Fruit fly (Drosophila melanogaster): ENCODE results near the gene Sec61gamma.

The Sec61gamma gene

DNA sequence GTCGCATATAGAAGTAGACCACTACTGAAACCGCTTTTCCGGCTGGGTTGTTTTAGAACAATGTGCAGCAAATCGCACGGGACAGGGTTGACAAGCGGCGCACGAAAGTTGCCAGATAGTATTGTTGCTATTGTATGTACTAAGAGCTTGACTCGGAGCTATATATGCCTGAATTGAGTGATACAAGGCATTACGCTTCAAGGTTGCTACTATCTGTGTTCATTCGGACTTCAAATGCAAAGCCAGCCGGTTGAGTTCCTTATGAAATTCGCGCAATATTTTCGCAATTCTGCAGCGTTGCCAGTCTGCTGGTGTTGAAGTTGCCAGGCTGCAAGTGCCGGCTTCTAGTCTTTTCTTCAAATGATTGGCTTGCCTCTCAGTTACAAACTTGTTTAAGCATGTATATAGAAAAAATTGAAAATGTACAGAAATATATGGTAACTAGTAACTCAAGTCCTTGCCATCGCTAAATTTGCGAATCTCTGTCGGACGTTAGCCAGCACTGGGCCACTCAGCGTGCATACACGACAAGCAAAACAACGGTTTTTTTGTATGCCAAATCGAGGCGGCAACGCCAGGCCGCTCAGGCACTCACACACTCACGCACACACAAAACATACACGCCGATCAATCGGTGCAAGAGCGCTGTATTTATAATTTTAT, 8.8 kb downstream of the Sec61gamma start, which contains the start of the genes Ranbp21 and Elys (continued):
- peak; percentile 36 for TF ChIP-seq CG13424 (tag; optimal IDR thresholded peaks at IDR 0.05)
- TF ChIP-seq ind (GFP tag; optimal IDR thresholded peaks at IDR 0.05), result peak; percentile 59
- TF ChIP-seq Dek (tag; optimal IDR thresholded peaks at IDR 0.05), result no peak
- peak; percentile 65 for TF ChIP-seq fu2 (GFP tag; optimal IDR thresholded peaks at IDR 0.05)
- TF ChIP-seq Myb (GFP tag; optimal IDR thresholded peaks at IDR 0.05), result peak; percentile 94
- TF ChIP-seq CG3847 (GFP tag; IDR thresholded peaks at IDR 0.05), result peak; percentile 78
- TF ChIP-seq CG7745 (tag; optimal IDR thresholded peaks at IDR 0.05), result no peak
- no peak for TF ChIP-seq CG12236 (GFP tag; optimal IDR thresholded peaks at IDR 0.05)
- no peak for TF ChIP-seq lab (GFP tag; optimal IDR thresholded peaks at IDR 0.05)
- peak; percentile 11 for TF ChIP-seq CG12104 (GFP tag; optimal IDR thresholded peaks at IDR 0.05)
- TF ChIP-seq CG18011 (GFP tag; optimal IDR thresholded peaks at IDR 0.05), result no peak
- peak; percentile 55 for TF ChIP-seq CG1792 (GFP tag; optimal IDR thresholded peaks at IDR 0.05)
- TF ChIP-seq mirr (GFP tag; optimal IDR thresholded peaks at IDR 0.05), result no peak
- TF ChIP-seq tna (GFP tag; IDR thresholded peaks at IDR 0.05; ENCODE audit: partially characterized antibody), result no peak
- TF ChIP-seq croc (GFP tag; conservative IDR thresholded peaks at IDR 0.05), result no peak
- peak; percentile 39; the same call in 1 of the 2 replicates for TF ChIP-seq CG10959 (GFP tag; IDR thresholded peaks at IDR 0.05)
- no peak for TF ChIP-seq CG6683 (GFP tag; optimal IDR thresholded peaks at IDR 0.05)
- peak; percentile 68 for TF ChIP-seq bab2 (GFP tag; optimal IDR thresholded peaks at IDR 0.05)
- TF ChIP-seq ranshi (GFP tag; IDR thresholded peaks at IDR 0.05), result peak; percentile 67; the same call in 1 of the 2 replicates
- TF ChIP-seq H2.0 (GFP tag; IDR thresholded peaks at IDR 0.05), result peak; percentile 52
- peak; percentile 7 for TF ChIP-seq CG33557 (GFP tag; optimal IDR thresholded peaks at IDR 0.05)
- TF ChIP-seq tup (GFP tag; optimal IDR thresholded peaks at IDR 0.05), result peak; percentile 33
- no peak for TF ChIP-seq CG7271 (tag; optimal IDR thresholded peaks at IDR 0.05)
- TF ChIP-seq CG2120 (GFP tag; optimal IDR thresholded peaks at IDR 0.05), result peak; percentile 73
- peak; percentile 57; the same call in 2 of the 3 replicates for TF ChIP-seq Optix (GFP tag; IDR thresholded peaks at IDR 0.05)
- TF ChIP-seq Elba2 (GFP tag; optimal IDR thresholded peaks at IDR 0.05), result no peak
- TF ChIP-seq zfh2 (GFP tag; optimal IDR thresholded peaks at IDR 0.05), result peak; percentile 75
- no peak for TF ChIP-seq CG15011 (GFP tag; optimal IDR thresholded peaks at IDR 0.05)
- no peak for TF ChIP-seq Fer2 (tag; optimal IDR thresholded peaks at IDR 0.05)
- TF ChIP-seq zen2 (GFP tag; IDR thresholded peaks at IDR 0.05; ENCODE audit: partially characterized antibody), result no peak
- TF ChIP-seq Lhr (GFP tag; optimal IDR thresholded peaks at IDR 0.05), result peak; percentile 66
- no peak for TF ChIP-seq Lim3 (GFP tag; IDR thresholded peaks at IDR 0.05)
- TF ChIP-seq ap (GFP tag; IDR thresholded peaks at IDR 0.05), result no peak; the same call in 1 of the 2 replicates
- no peak for TF ChIP-seq CG17912 (GFP tag; optimal IDR thresholded peaks at IDR 0.05)
- no peak for TF ChIP-seq CG2678 (tag; optimal IDR thresholded peaks at IDR 0.05)
- no peak for TF ChIP-seq Hand (GFP tag; optimal IDR thresholded peaks at IDR 0.05)
- TF ChIP-seq Sry-δ (GFP tag; optimal IDR thresholded peaks at IDR 0.05), result peak; percentile 79
- TF ChIP-seq gsb (GFP tag; IDR thresholded peaks at IDR 0.05), result no peak

- TF ChIP-seq odd (GFP tag; optimal IDR thresholded peaks at IDR 0.05) (no peak), ara (GFP tag; IDR thresholded peaks at IDR 0.05) (0 out of 2 replicates have a peak, but pooled peaks have one; percentile 21), sob (GFP tag; IDR thresholded peaks at IDR 0.05) (0 out of 2 replicates have a peak, but pooled peaks have one; percentile 33), ttk (GFP tag; IDR thresholded peaks at IDR 0.05) (no peak), jumu (GFP tag; optimal IDR thresholded peaks at IDR 0.05) (peak; percentile 6), cg (GFP tag; optimal IDR thresholded peaks at IDR 0.05) (peak; percentile 67), CG13123 (GFP tag; optimal IDR thresholded peaks at IDR 0.05) (no peak), CG6791 (GFP tag; IDR thresholded peaks at IDR 0.05; ENCODE audit: partially characterized antibody) (peak; percentile 47; the same call in 1 of the 3 replicates), gce (GFP tag; IDR thresholded peaks at IDR 0.05) (no peak), Mes4 (GFP tag; optimal IDR thresholded peaks at IDR 0.05) (no peak), so (GFP tag; IDR thresholded peaks at IDR 0.05) (no peak), CG10366 (GFP tag; IDR thresholded peaks at IDR 0.05) (0 out of 2 replicates have a peak, but pooled peaks have one; percentile 11), CG8281 (tag; optimal IDR thresholded peaks at IDR 0.05) (no peak)
Observed at dm6 chrX:19662583-19663195, 19.6 kb downstream of the Sec61gamma start.

Measured in whole organism, embryonic.